Worm (Caenorhabditis elegans) whole organism, L2 larva: Measurements from ENCODE around the gene F21H7.12.

Experiments
- C34F6.9 ChIP-seq: fragments of 150-350 bp; optimal IDR thresholded peaks from 2 replicates; lab custom pipeline; 2014; ENCODE audit warnings: missing biosample characterization, missing genetic modification characterization
- F13H6.1 ChIP-seq: sonication (generic microtip); optimal IDR thresholded peaks from 2 replicates; lab custom pipeline; 2016; ENCODE audit warnings: missing genetic modification characterization, missing compliant biosample characterization
- ama-1 ChIP-seq: fragments of 150-350 bp; optimal IDR thresholded peaks from 2 replicates; lab custom pipeline; 2018; ENCODE audit warnings: inconsistent platforms
- blmp-1 ChIP-seq: sonication (generic microtip); optimal IDR thresholded peaks from 2 replicates; lab custom pipeline; 2017; ENCODE audit warnings: missing genetic modification characterization, mild to moderate bottlenecking, missing compliant biosample characterization, antibody characterized with exemption, moderate library complexity; ENCODE audit not compliant: insufficient read depth
- ceh-16 ChIP-seq: fragments of 150-350 bp; optimal IDR thresholded peaks from 2 replicates; lab custom pipeline; 2014; ENCODE audit warnings: missing biosample characterization, missing genetic modification characterization
- crh-2 ChIP-seq: sonication (generic microtip); optimal IDR thresholded peaks from 2 replicates; lab custom pipeline; 2017; ENCODE audit warnings: missing biosample characterization, missing genetic modification characterization
- dmd-4 ChIP-seq: sonication (generic microtip); optimal IDR thresholded peaks from 2 replicates; lab custom pipeline; 2017; ENCODE audit warnings: missing biosample characterization, missing genetic modification characterization
- egl-27 ChIP-seq: sonication (generic microtip); optimal IDR thresholded peaks from 3 replicates; lab custom pipeline; 2017; ENCODE audit warnings: missing biosample characterization, missing genetic modification reagents, missing genetic modification characterization
- elt-1 ChIP-seq: fragments of 150-350 bp; optimal IDR thresholded peaks from 2 replicates; lab custom pipeline; 2014; ENCODE audit warnings: missing biosample characterization, missing genetic modification characterization
- elt-3 ChIP-seq: sonication (generic microtip); optimal IDR thresholded peaks from 2 replicates; lab custom pipeline; 2017; ENCODE audit warnings: missing biosample characterization, missing genetic modification characterization
- fos-1 ChIP-seq: fragments of 150-350 bp; optimal IDR thresholded peaks from 2 replicates; lab custom pipeline; 2014; ENCODE audit warnings: missing biosample characterization, missing genetic modification characterization
- gmeb-1 ChIP-seq: fragments of 150-350 bp; optimal IDR thresholded peaks from 2 replicates; lab custom pipeline; 2014; ENCODE audit warnings: missing biosample characterization, missing genetic modification characterization
- lin-11 ChIP-seq: fragments of 150-350 bp; sonication (generic microtip); optimal IDR thresholded peaks from 2 replicates; lab custom pipeline; 2014; ENCODE audit warnings: missing biosample characterization, missing genetic modification characterization, inconsistent platforms, mixed read lengths
- lin-13 ChIP-seq: fragments of 150-350 bp; optimal IDR thresholded peaks from 2 replicates; lab custom pipeline; 2014; ENCODE audit warnings: missing biosample characterization, missing genetic modification reagents, missing genetic modification characterization
- lin-39 ChIP-seq: fragments of 150-350 bp; optimal IDR thresholded peaks from 2 replicates; lab custom pipeline; 2014; ENCODE audit warnings: missing biosample characterization, missing genetic modification reagents, missing genetic modification characterization
- lsy-2 ChIP-seq, 2 experiments: fragments of 150-350 bp in 1 of 2; sonication (generic microtip) in 1 of 2; optimal IDR thresholded peaks; 2 replicates each; lab custom pipeline; 2014 to 2017; ENCODE audit warnings: missing biosample characterization in 2 of 2, missing genetic modification characterization in 2 of 2
- mab-5 ChIP-seq: fragments of 150-350 bp; optimal IDR thresholded peaks from 2 replicates; lab custom pipeline; 2014; ENCODE audit warnings: missing biosample characterization, missing genetic modification characterization
- mbf-1 ChIP-seq: sonication (generic microtip); optimal IDR thresholded peaks from 2 replicates; lab custom pipeline; 2017; ENCODE audit warnings: missing biosample characterization, missing genetic modification characterization
- mdl-1 ChIP-seq, 2 experiments: fragments of 150-350 bp in 1 of 2; sonication (generic microtip) in 1 of 2; optimal IDR thresholded peaks; 2 replicates each; lab custom pipeline; 2017; ENCODE audit warnings: missing biosample characterization in 2 of 2, missing genetic modification characterization in 2 of 2
- nhr-11 ChIP-seq: fragments of 150-350 bp; optimal IDR thresholded peaks from 2 replicates; lab custom pipeline; 2014; ENCODE audit warnings: missing biosample characterization, missing genetic modification characterization
- nhr-12 ChIP-seq: fragments of 150-350 bp; optimal IDR thresholded peaks from 2 replicates; lab custom pipeline; 2014; ENCODE audit warnings: missing biosample characterization, missing genetic modification characterization
- nhr-21 ChIP-seq: fragments of 150-350 bp; optimal IDR thresholded peaks from 2 replicates; lab custom pipeline; 2014; ENCODE audit warnings: missing biosample characterization, missing genetic modification characterization
- nhr-237 ChIP-seq: fragments of 150-350 bp; optimal IDR thresholded peaks from 2 replicates; lab custom pipeline; 2014; ENCODE audit warnings: missing biosample characterization, missing genetic modification characterization
- nhr-6 ChIP-seq: fragments of 150-350 bp; optimal IDR thresholded peaks from 2 replicates; lab custom pipeline; 2014; ENCODE audit warnings: missing biosample characterization, missing genetic modification characterization
- nhr-77 ChIP-seq: fragments of 150-350 bp; optimal IDR thresholded peaks from 2 replicates; lab custom pipeline; 2014; ENCODE audit warnings: missing biosample characterization, missing genetic modification characterization
- skn-1 ChIP-seq: sonication (generic microtip); optimal IDR thresholded peaks from 2 replicates; lab custom pipeline; 2017; ENCODE audit warnings: missing biosample characterization, missing genetic modification characterization
- sma-9 ChIP-seq, 2 experiments: fragments of 150-350 bp in 1 of 2; sonication (generic microtip) in 1 of 2; optimal IDR thresholded peaks; 2 replicates each; lab custom pipeline; 2014 to 2016; ENCODE audit warnings: missing genetic modification characterization in 2 of 2, mild to moderate bottlenecking in 1 of 2, missing biosample characterization in 1 of 2, missing compliant biosample characterization in 1 of 2, missing genetic modification reagents in 1 of 2, moderate library complexity in 1 of 2
- snpc-4 ChIP-seq: fragments of 150-350 bp; optimal IDR thresholded peaks from 2 replicates; lab custom pipeline; 2014; ENCODE audit warnings: missing biosample characterization, missing genetic modification characterization
- unc-39 ChIP-seq: fragments of 150-350 bp; optimal IDR thresholded peaks from 2 replicates; lab custom pipeline; 2014; ENCODE audit warnings: missing biosample characterization, missing genetic modification characterization
- unc-55 ChIP-seq: fragments of 150-350 bp; sonication (generic microtip); optimal IDR thresholded peaks from 3 replicates; lab custom pipeline; 2014; ENCODE audit warnings: missing biosample characterization, missing genetic modification reagents, missing genetic modification characterization
- unc-62 ChIP-seq: fragments of 150-350 bp; optimal IDR thresholded peaks from 2 replicates; lab custom pipeline; 2014; ENCODE audit warnings: missing biosample characterization, missing genetic modification reagents, missing genetic modification characterization
- ztf-1 ChIP-seq: fragments of 200-800 bp; sonication (Bioruptor generic); conservative IDR thresholded peaks from 2 replicates; pipeline ENCODE4 v1.3.6; 2022; ENCODE audit warnings: missing genetic modification characterization, missing compliant biosample characterization
- ztf-11 ChIP-seq: sonication (generic microtip); optimal IDR thresholded peaks from 2 replicates; lab custom pipeline; 2017; ENCODE audit warnings: missing biosample characterization, missing genetic modification characterization
- ztf-4 ChIP-seq: fragments of 150-350 bp; optimal IDR thresholded peaks from 2 replicates; lab custom pipeline; 2014; ENCODE audit warnings: missing biosample characterization, missing genetic modification characterization

F21H7.12 gene

ce11 chrV:16246579-16246978 is 16.6 kb downstream of the F21H7.12 start, which contains the start of gene srh-95:
srh-95 (plus strand) TSS chrV:16246879.
- no peak for TF ChIP-seq unc-39 (tag; lab: Kevin White, UChicago)
- TF ChIP-seq F13H6.1: no peak
- no peak for TF ChIP-seq nhr-21
- no peak for TF ChIP-seq skn-1 (tag; lab: Kevin White, UChicago)
- TF ChIP-seq mbf-1 (tag; lab: Kevin White, UChicago): no peak
- TF ChIP-seq ztf-4: no peak

DNA sequence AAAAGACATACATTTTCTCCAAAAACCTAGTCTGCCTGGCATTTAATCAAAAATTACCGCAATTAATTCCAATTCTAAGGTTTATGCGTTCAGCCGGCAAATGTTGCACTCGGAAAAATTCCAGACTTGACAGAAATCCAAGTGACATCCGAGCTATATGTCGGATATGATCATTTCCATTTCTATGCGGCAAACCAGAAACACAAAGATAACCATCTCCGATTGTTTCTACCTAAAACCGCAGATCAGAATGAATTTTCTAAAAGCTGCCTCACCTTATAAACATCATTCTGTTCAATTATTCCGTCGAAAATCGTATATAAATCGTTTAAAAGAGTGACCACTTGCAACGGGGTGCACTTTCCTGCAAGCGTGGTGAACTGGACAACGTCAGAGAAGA is 19.1 kb downstream of the F21H7.12 start:
- TF ChIP-seq ztf-1 (GFP tag; lab: Robert Waterston, UW): no peak
- no peak for TF ChIP-seq nhr-237
- no peak for TF ChIP-seq lin-39
- no peak for TF ChIP-seq mdl-1 (tag; optimal IDR thresholded peaks at IDR 0.05; lab: Kevin White, UChicago)
- no peak for TF ChIP-seq elt-3 (tag; lab: Kevin White, UChicago)
- TF ChIP-seq mab-5 (tag; lab: Kevin White, UChicago): no peak
- TF ChIP-seq unc-55 (GFP tag; lab: Kevin White, UChicago): no peak
- TF ChIP-seq egl-27 (tag; lab: Kevin White, UChicago): no peak
- TF ChIP-seq F13H6.1: no peak
- no peak for TF ChIP-seq ama-1 (lab: Kevin White, UChicago)
- TF ChIP-seq nhr-11 (tag; lab: Kevin White, UChicago): no peak
- no peak for TF ChIP-seq fos-1
- no peak for TF ChIP-seq blmp-1 (tag; lab: Kevin White, UChicago)
- no peak for TF ChIP-seq C34F6.9 (tag; lab: Kevin White, UChicago)
- TF ChIP-seq gmeb-1: no peak
- no peak for TF ChIP-seq nhr-6
- no peak for TF ChIP-seq elt-1
- no peak for TF ChIP-seq crh-2 (tag; lab: Kevin White, UChicago)
- TF ChIP-seq skn-1 (tag; lab: Kevin White, UChicago): no peak
- TF ChIP-seq unc-62 (GFP tag; lab: Kevin White, UChicago): no peak
- TF ChIP-seq, all 48 proteins: peak for 0

- TF ChIP-seq elt-1 (no peak), unc-39 (tag; lab: Kevin White, UChicago) (no peak), lsy-2 (tag; optimal IDR thresholded peaks at IDR 0.05; lab: Kevin White, UChicago) (no peak)
Observed at ce11 chrV:16253687-16254086, 23.7 kb downstream of the F21H7.12 start, which contains the start of gene gcy-20. gcy-20 (minus strand) TSS chrV:16253787.

DNA sequence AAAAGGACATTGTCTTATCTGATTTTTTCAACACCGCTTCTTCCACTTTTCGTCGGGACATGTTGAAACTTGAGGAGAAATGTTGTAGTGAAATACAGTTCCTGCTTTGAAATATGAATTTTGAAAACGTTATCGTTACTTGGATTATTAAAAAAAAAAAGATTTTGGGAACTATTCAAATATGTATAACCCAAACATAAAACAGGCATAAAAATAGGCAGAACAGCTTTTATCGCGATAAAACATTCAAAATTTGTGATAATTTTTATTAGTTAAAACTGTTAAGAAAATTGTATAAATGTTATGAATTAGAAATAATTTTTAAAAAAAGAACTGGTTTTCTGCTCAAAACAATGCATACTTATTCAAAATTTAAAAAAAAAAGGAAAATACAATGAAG is 26.4 kb downstream of the F21H7.12 start, which contains the start of gene bgnt-1.3:
Gene bgnt-1.3 (minus strand): TSS at position 101 of the 400 bp plus-strand sequence.
- TF ChIP-seq lin-13 (GFP tag; lab: Kevin White, UChicago): no peak
- no peak for TF ChIP-seq nhr-77 (tag; lab: Kevin White, UChicago)
- TF ChIP-seq sma-9 (GFP tag; optimal IDR thresholded peaks at IDR 0.05; lab: Kevin White, UChicago): no peak
- no peak for TF ChIP-seq sma-9 (tag; optimal IDR thresholded peaks at IDR 0.05; lab: Kevin White, UChicago)
- TF ChIP-seq elt-1: no peak
- TF ChIP-seq nhr-21: no peak
- TF ChIP-seq fos-1: no peak
- TF ChIP-seq elt-3 (tag; lab: Kevin White, UChicago): no peak
- TF ChIP-seq mab-5 (tag; lab: Kevin White, UChicago): no peak
- TF ChIP-seq C34F6.9 (tag; lab: Kevin White, UChicago): no peak
- no peak for TF ChIP-seq lin-11
- no peak for TF ChIP-seq snpc-4 (tag; lab: Kevin White, UChicago)
- TF ChIP-seq ama-1 (lab: Kevin White, UChicago): no peak
- TF ChIP-seq, all 48 proteins: peak for 0

DNA sequence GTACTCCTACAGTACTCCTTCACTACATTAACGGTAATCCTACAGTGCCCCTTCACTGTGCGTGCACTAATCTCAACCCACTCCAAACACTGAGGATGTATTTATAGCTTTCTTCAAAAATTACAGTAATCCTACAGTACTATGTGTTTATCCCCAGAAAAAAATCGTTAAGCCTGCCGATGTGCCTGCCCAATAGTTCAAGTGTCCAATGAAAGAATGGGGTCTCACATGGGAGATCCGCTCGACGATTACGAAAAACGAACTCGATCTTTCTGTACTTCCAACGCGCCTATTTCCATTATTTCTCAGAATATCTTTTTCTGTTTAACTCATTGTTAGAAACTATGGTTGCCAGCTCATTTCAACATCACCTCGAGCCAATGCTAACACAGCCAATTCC is 28.2 kb downstream of the F21H7.12 start, which contains the start of gene nhr-218:
Gene nhr-218 (plus strand): TSS at position 301 of the 400 bp plus-strand sequence.
- no peak for TF ChIP-seq gmeb-1
- no peak for TF ChIP-seq ztf-11
- no peak for TF ChIP-seq dmd-4
- no peak for TF ChIP-seq ceh-16 (tag; lab: Kevin White, UChicago)
- no peak for TF ChIP-seq nhr-12 (tag; lab: Kevin White, UChicago)
- TF ChIP-seq unc-39 (tag; lab: Kevin White, UChicago): no peak
- no peak for TF ChIP-seq elt-1
